Fruit fly (Drosophila melanogaster) whole organism, adult: ENCODE results near the gene Acat1.

ENCODE experiments used
- CG14711 ChIP-seq: fragments of 200-800 bp; sonication (Bioruptor generic); optimal IDR thresholded peaks from 2 replicates; lab custom pipeline; 2018; ENCODE audit warnings: missing biosample characterization, mild to moderate bottlenecking, missing genetic modification characterization, moderate library complexity
- CG33017 ChIP-seq: fragments of 200-800 bp; sonication (Bioruptor generic); optimal IDR thresholded peaks from 2 replicates; lab custom pipeline; 2018; ENCODE audit warnings: missing biosample characterization, mild to moderate bottlenecking, missing genetic modification characterization, moderate library complexity
- CG7045 ChIP-seq: fragments of 200-800 bp; sonication (Bioruptor generic); optimal IDR thresholded peaks from 2 replicates; lab custom pipeline; 2017; ENCODE audit warnings: missing biosample characterization, mild to moderate bottlenecking, missing genetic modification characterization
- Crg-1 ChIP-seq: fragments of 200-800 bp; sonication (Bioruptor generic); optimal IDR thresholded peaks from 2 replicates; lab custom pipeline; 2016; ENCODE audit warnings: missing biosample characterization, missing genetic modification characterization
- bab1 ChIP-seq: fragments of 200-800 bp; sonication (Bioruptor generic); optimal IDR thresholded peaks from 3 replicates; lab custom pipeline; 2019; ENCODE audit warnings: missing biosample characterization, mild to moderate bottlenecking, missing genetic modification characterization, moderate library complexity
- cic ChIP-seq: fragments of 200-800 bp; sonication (Bioruptor generic); optimal IDR thresholded peaks from 2 replicates; lab custom pipeline; 2017; ENCODE audit warnings: missing biosample characterization, mild to moderate bottlenecking, missing genetic modification characterization, moderate library complexity
- kay ChIP-seq: fragments of 200-800 bp; sonication (Bioruptor generic); peaks from one replicate; lab custom pipeline; 2016; ENCODE audit warnings: missing biosample characterization, missing genetic modification characterization, borderline replicate concordance
- toe ChIP-seq: fragments of 200-800 bp; sonication (Bioruptor generic); optimal IDR thresholded peaks from 2 replicates; lab custom pipeline; 2016; ENCODE audit warnings: missing biosample characterization, missing genetic modification characterization

- TF ChIP-seq cic (peak; percentile 5), bab1 (GFP tag; lab: Kevin White, UChicago) (peak; percentile 92), CG33017 (peak; percentile 35), CG7045 (GFP tag; lab: Kevin White, UChicago) (peak; percentile 38), toe (GFP tag; lab: Kevin White, UChicago) (peak; percentile 52), CG14711 (tag; lab: Kevin White, UChicago) (peak; percentile 85), Crg-1 (GFP tag; lab: Kevin White, UChicago) (peak; percentile 73), kay (GFP tag; lab: Kevin White, UChicago) (no peak)
Measured at dm6 chrX:7888386-7889024, at the start of gene Acat1.
